Worm (Caenorhabditis elegans) whole organism, late embryonic: Measurements from ENCODE around the gene Y41C4A.32.

ENCODE experiments used
- ama-1 ChIP-seq: fragments of 150-350 bp; optimal IDR thresholded peaks from 2 replicates; lab custom pipeline; 2014
- ceh-19 ChIP-seq: fragments of 200-800 bp; sonication (Bioruptor generic); optimal IDR thresholded peaks from 2 replicates; lab custom pipeline; 2018; ENCODE audit warnings: mild to moderate bottlenecking, missing genetic modification characterization, missing compliant biosample characterization
- ceh-48 ChIP-seq: sonication (generic microtip); optimal IDR thresholded peaks from 2 replicates; lab custom pipeline; 2016; ENCODE audit warnings: missing genetic modification characterization, inconsistent platforms, missing compliant biosample characterization
- dmd-4 ChIP-seq: sonication (generic microtip); optimal IDR thresholded peaks from 2 replicates; lab custom pipeline; 2016; ENCODE audit warnings: borderline replicate concordance, missing genetic modification characterization, missing compliant biosample characterization
- nhr-11 ChIP-seq: fragments of 150-350 bp; optimal IDR thresholded peaks from 2 replicates; lab custom pipeline; 2014; ENCODE audit warnings: missing biosample characterization, missing genetic modification characterization
- odd-2 ChIP-seq: sonication (generic microtip); optimal IDR thresholded peaks from 2 replicates; lab custom pipeline; 2017; ENCODE audit warnings: antibody characterized with exemption, mild to moderate bottlenecking, missing genetic modification characterization, missing compliant biosample characterization
- pha-4 ChIP-seq: fragments of 150-350 bp; optimal IDR thresholded peaks from 2 replicates; lab custom pipeline; 2018; ENCODE audit warnings: missing biosample characterization, missing genetic modification reagents, missing genetic modification characterization
- tbx-2 ChIP-seq: sonication (generic microtip); optimal IDR thresholded peaks from 2 replicates; lab custom pipeline; 2016; ENCODE audit warnings: missing genetic modification characterization, missing compliant biosample characterization
- unc-86 ChIP-seq: sonication (generic microtip); optimal IDR thresholded peaks from 2 replicates; lab custom pipeline; 2016; ENCODE audit warnings: missing genetic modification characterization, missing compliant biosample characterization
- zip-5 ChIP-seq: sonication (generic microtip); optimal IDR thresholded peaks from 2 replicates; lab custom pipeline; 2016; ENCODE audit warnings: missing genetic modification characterization, missing compliant biosample characterization

DNA sequence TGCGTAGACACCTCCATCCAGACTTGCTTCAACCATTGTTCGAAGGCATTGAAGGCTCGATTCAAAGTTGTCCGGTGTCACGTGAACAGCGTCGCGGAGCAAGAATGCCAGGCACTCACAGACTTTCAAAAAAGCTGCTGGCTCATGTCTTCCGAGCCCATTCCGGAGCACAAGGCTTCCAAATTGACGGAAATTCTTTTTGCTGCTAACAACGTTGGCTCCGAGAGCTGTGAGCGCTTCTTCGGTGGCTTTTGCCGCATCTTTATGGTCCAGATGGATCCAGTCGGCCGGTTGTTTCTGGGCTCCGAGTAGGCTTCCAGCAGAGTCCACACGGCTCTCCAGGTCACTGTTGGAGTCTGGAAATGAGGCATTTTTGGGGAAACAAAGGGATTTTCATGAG, 36.4 kb downstream of the Y41C4A.32 start:
- no peak for TF ChIP-seq nhr-11 (tag; lab: Kevin White, UChicago)
- TF ChIP-seq pha-4 (tag; lab: Kevin White, UChicago), result no peak
- no peak for TF ChIP-seq tbx-2
- TF ChIP-seq ceh-48 (tag; lab: Kevin White, UChicago), result no peak
- TF ChIP-seq odd-2 (tag; lab: Kevin White, UChicago), result no peak
- no peak for TF ChIP-seq ama-1 (lab: Kevin White, UChicago)
- TF ChIP-seq zip-5 (tag; lab: Kevin White, UChicago), result no peak
- no peak for TF ChIP-seq dmd-4
- no peak for TF ChIP-seq ceh-19 (GFP tag; lab: Kevin White, UChicago)
- no peak for TF ChIP-seq unc-86 (tag; lab: Kevin White, UChicago)
